Fruit fly (Drosophila melanogaster) whole organism, pupa: ENCODE measurements around the gene Lcp65Ae.

Experiments
- CG10348 ChIP-seq: fragments of 200-800 bp; sonication (Bioruptor generic); IDR thresholded peaks from 2 replicates; pipeline ENCODE4 v1.3.6; 2022; ENCODE audit warnings: missing biosample characterization, missing genetic modification characterization
- CG12605 ChIP-seq: fragments of 200-800 bp; sonication (Bioruptor generic); IDR thresholded peaks from 2 replicates; pipeline ENCODE4 v1.3.6; 2022; ENCODE audit warnings: missing biosample characterization, missing genetic modification characterization
- CG17806 ChIP-seq: fragments of 200-800 bp; sonication (Bioruptor generic); optimal IDR thresholded peaks from 2 replicates; lab custom pipeline; 2018; ENCODE audit warnings: missing biosample characterization, mild to moderate bottlenecking, missing genetic modification characterization, moderate library complexity
- CG9948 ChIP-seq: fragments of 200-800 bp; sonication (Bioruptor generic); optimal IDR thresholded peaks from 2 replicates; lab custom pipeline; 2018; ENCODE audit warnings: missing biosample characterization, mild to moderate bottlenecking, missing genetic modification characterization, moderate library complexity
- EcR ChIP-seq: fragments of 200-800 bp; sonication (Bioruptor generic); optimal IDR thresholded peaks from 3 replicates; lab custom pipeline; 2019; ENCODE audit warnings: missing biosample characterization, missing genetic modification characterization, mild to moderate bottlenecking, moderate library complexity, missing genetic modification reagents
- Snoo ChIP-seq: fragments of 200-800 bp; sonication (Bioruptor generic); optimal IDR thresholded peaks from 3 replicates; lab custom pipeline; 2017; ENCODE audit warnings: missing biosample characterization, mild to moderate bottlenecking, missing genetic modification characterization, inconsistent platforms
- fd96Ca ChIP-seq: fragments of 200-800 bp; sonication (Bioruptor generic); IDR thresholded peaks from 3 replicates; pipeline ENCODE4 v1.3.6; 2022; ENCODE audit warnings: missing biosample characterization, missing genetic modification characterization
- gl ChIP-seq: fragments of 200-800 bp; sonication (Bioruptor generic); optimal IDR thresholded peaks from 2 replicates; lab custom pipeline; 2018; ENCODE audit warnings: missing biosample characterization, mild to moderate bottlenecking, missing genetic modification characterization
- rn ChIP-seq: fragments of 200-800 bp; sonication (Bioruptor generic); IDR thresholded peaks from 2 replicates; pipeline ENCODE4 v1.3.6; 2022; ENCODE audit warnings: missing biosample characterization, missing genetic modification characterization

- TF ChIP-seq Snoo (no peak), CG17806 (tag; lab: Kevin White, UChicago) (no peak), CG10348 (GFP tag; lab: Robert Waterston, UW) (no peak), CG9948 (tag; lab: Kevin White, UChicago) (no peak), CG12605 (GFP tag; lab: Robert Waterston, UW) (no peak), EcR (GFP tag; lab: Kevin White, UChicago) (no peak), gl (no peak), fd96Ca (GFP tag; lab: Robert Waterston, UW) (no peak), rn (GFP tag; lab: Robert Waterston, UW) (no peak)
Measured at dm6 chr3L:6133546-6133945, 4.4 kb downstream of the Lcp65Ae start, which contains the start of gene Lcp65Ag2.
